Worm (Caenorhabditis elegans) whole organism, young adult: ENCODE results near the gene F31D4.2.

Experiments
- F23B12.7 ChIP-seq: sonication (generic microtip); optimal IDR thresholded peaks from 2 replicates; lab custom pipeline; 2017; ENCODE audit warnings: missing genetic modification characterization, mild to moderate bottlenecking, missing compliant biosample characterization, antibody characterized with exemption, moderate library complexity; ENCODE audit not compliant: insufficient read depth
- F39B2.1 ChIP-seq: fragments of 200-800 bp; sonication (Bioruptor generic); IDR thresholded peaks from 2 replicates; pipeline ENCODE4 v1.3.6; 2022; ENCODE audit warnings: missing genetic modification reagents, missing genetic modification characterization, missing compliant biosample characterization
- F57C9.4 ChIP-seq: sonication (generic microtip); optimal IDR thresholded peaks from 2 replicates; lab custom pipeline; 2017; ENCODE audit warnings: mild to moderate bottlenecking, missing genetic modification characterization, missing compliant biosample characterization
- T26A5.8 ChIP-seq: sonication (generic microtip); optimal IDR thresholded peaks from 2 replicates; lab custom pipeline; 2016; ENCODE audit warnings: missing genetic modification characterization, missing compliant biosample characterization
- Y56A3A.18 ChIP-seq: fragments of 200-800 bp; sonication (Bioruptor generic); IDR thresholded peaks from 2 replicates; pipeline ENCODE4 v1.3.6; 2022; ENCODE audit warnings: missing genetic modification reagents, missing genetic modification characterization, missing compliant biosample characterization
- Y79H2A.3 ChIP-seq: fragments of 200-800 bp; sonication (Bioruptor generic); conservative IDR thresholded peaks from 2 replicates; pipeline ENCODE4 v1.3.6; 2022; ENCODE audit warnings: missing genetic modification reagents, missing genetic modification characterization, missing compliant biosample characterization
- ama-1 ChIP-seq, 3 experiments: fragments of 150-350 bp in 1 of 3; sonication (generic microtip) in 2 of 3; optimal IDR thresholded peaks; 2 replicates each; lab custom pipeline; 2014 to 2018; ENCODE audit warnings: missing biosample characterization in 2 of 3, missing genetic modification characterization in 2 of 3, missing genetic modification reagents in 2 of 3
- atf-7 ChIP-seq: sonication (generic microtip); optimal IDR thresholded peaks from 2 replicates; lab custom pipeline; 2017; ENCODE audit warnings: mild to moderate bottlenecking, missing genetic modification characterization, missing compliant biosample characterization
- athp-1 ChIP-seq: sonication (generic microtip); optimal IDR thresholded peaks from 2 replicates; lab custom pipeline; 2017; ENCODE audit warnings: mild to moderate bottlenecking, missing genetic modification characterization, missing compliant biosample characterization
- attf-3 ChIP-seq: fragments of 200-800 bp; sonication (Bioruptor generic); conservative IDR thresholded peaks from 2 replicates; pipeline ENCODE4 v1.3.6; 2022; ENCODE audit warnings: missing genetic modification reagents, missing genetic modification characterization, missing compliant biosample characterization
- ccch-3 ChIP-seq: fragments of 200-800 bp; sonication (Bioruptor generic); optimal IDR thresholded peaks from 2 replicates; lab custom pipeline; 2018; ENCODE audit warnings: mild to moderate bottlenecking, missing genetic modification characterization, missing compliant biosample characterization
- cebp-1 ChIP-seq, 2 experiments: fragments of 200-800 bp in 1 of 2; sonication (Bioruptor generic) in 1 of 2; sonication (generic microtip) in 1 of 2; IDR thresholded peaks in 1 of 2; optimal IDR thresholded peaks in 1 of 2; 2 replicates each; pipeline versions ENCODE4 v1.3.6 to Lab custom; 2017 to 2022; ENCODE audit warnings: missing compliant biosample characterization in 2 of 2, missing genetic modification characterization in 2 of 2, mild to moderate bottlenecking in 1 of 2, missing genetic modification reagents in 1 of 2, moderate library complexity in 1 of 2
- ceh-79 ChIP-seq: sonication (generic microtip); optimal IDR thresholded peaks from 2 replicates; lab custom pipeline; 2017; ENCODE audit warnings: mild to moderate bottlenecking, missing genetic modification characterization, missing compliant biosample characterization
- ceh-91 ChIP-seq: fragments of 200-800 bp; sonication (Bioruptor generic); IDR thresholded peaks from 2 replicates; pipeline ENCODE4 v1.3.6; 2022; ENCODE audit warnings: missing genetic modification reagents, missing genetic modification characterization, missing compliant biosample characterization
- dpff-1 ChIP-seq: sonication (generic microtip); optimal IDR thresholded peaks from 2 replicates; lab custom pipeline; 2017; ENCODE audit warnings: mild to moderate bottlenecking, missing genetic modification characterization, missing compliant biosample characterization
- egl-18 ChIP-seq: fragments of 200-800 bp; sonication (Bioruptor generic); IDR thresholded peaks from 2 replicates; pipeline ENCODE4 v1.3.6; 2022; ENCODE audit warnings: missing genetic modification reagents, missing genetic modification characterization, missing compliant biosample characterization
- ekl-4 ChIP-seq: fragments of 200-800 bp; sonication (Bioruptor generic); IDR thresholded peaks from 2 replicates; pipeline ENCODE4 v1.3.6; 2022; ENCODE audit warnings: missing genetic modification reagents, missing genetic modification characterization, missing compliant biosample characterization
- ets-4 ChIP-seq: fragments of 200-800 bp; sonication (Bioruptor generic); optimal IDR thresholded peaks from 2 replicates; lab custom pipeline; 2018; ENCODE audit warnings: mild to moderate bottlenecking, missing genetic modification characterization, missing compliant biosample characterization
- gei-17 ChIP-seq: fragments of 200-800 bp; sonication (Bioruptor generic); optimal IDR thresholded peaks from 2 replicates; lab custom pipeline; 2018; ENCODE audit warnings: mild to moderate bottlenecking, missing genetic modification characterization, missing compliant biosample characterization
- hlh-12 ChIP-seq: sonication (generic microtip); optimal IDR thresholded peaks from 2 replicates; lab custom pipeline; 2016; ENCODE audit warnings: missing genetic modification characterization, missing compliant biosample characterization
- hmg-1.2 ChIP-seq: fragments of 200-800 bp; sonication (Bioruptor generic); IDR thresholded peaks from 2 replicates; pipeline ENCODE4 v1.3.6; 2022; ENCODE audit warnings: missing genetic modification reagents, missing genetic modification characterization, missing compliant biosample characterization
- hrde-1 ChIP-seq: sonication (generic microtip); optimal IDR thresholded peaks from 2 replicates; lab custom pipeline; 2016; ENCODE audit warnings: missing genetic modification characterization, mild to moderate bottlenecking, missing compliant biosample characterization, moderate library complexity, missing genotype, missing genetic modification reagents, borderline replicate concordance
- lag-1 ChIP-seq: fragments of 200-800 bp; sonication (Bioruptor generic); IDR thresholded peaks from 2 replicates; pipeline ENCODE4 v1.3.6; 2022; ENCODE audit warnings: missing genetic modification reagents, missing genetic modification characterization, missing compliant biosample characterization
- let-607 ChIP-seq, 2 experiments: fragments of 200-800 bp in 1 of 2; sonication (Bioruptor generic) in 1 of 2; sonication (generic microtip) in 1 of 2; optimal IDR thresholded peaks; 2 replicates each; lab custom pipeline; 2016 to 2018; ENCODE audit warnings: mild to moderate bottlenecking in 2 of 2, missing compliant biosample characterization in 2 of 2, missing genetic modification characterization in 2 of 2, moderate library complexity in 2 of 2, missing genotype in 1 of 2
- lin-26 ChIP-seq: fragments of 200-800 bp; sonication (Bioruptor generic); IDR thresholded peaks from 2 replicates; pipeline ENCODE4 v1.3.6; 2022; ENCODE audit warnings: missing genetic modification reagents, missing genetic modification characterization, missing compliant biosample characterization
- lin-54 ChIP-seq: fragments of 200-800 bp; sonication (Bioruptor generic); optimal IDR thresholded peaks from 2 replicates; lab custom pipeline; 2018; ENCODE audit warnings: mild to moderate bottlenecking, missing genetic modification characterization, missing compliant biosample characterization
- madf-10 ChIP-seq: sonication (generic microtip); optimal IDR thresholded peaks from 2 replicates; lab custom pipeline; 2016; ENCODE audit warnings: mild to moderate bottlenecking, missing genetic modification characterization, missing compliant biosample characterization
- madf-3 ChIP-seq: fragments of 200-800 bp; sonication (Bioruptor generic); IDR thresholded peaks from 2 replicates; pipeline ENCODE4 v1.3.6; 2022; ENCODE audit warnings: missing genetic modification reagents, missing genetic modification characterization, missing compliant biosample characterization
- madf-6 ChIP-seq: fragments of 200-800 bp; sonication (Bioruptor generic); IDR thresholded peaks from 2 replicates; pipeline ENCODE4 v1.3.6; 2022; ENCODE audit warnings: missing genetic modification reagents, missing genetic modification characterization, missing compliant biosample characterization
- mcd-1 ChIP-seq: fragments of 200-800 bp; sonication (Bioruptor generic); IDR thresholded peaks from 2 replicates; pipeline ENCODE4 v1.3.6; 2022; ENCODE audit warnings: missing genetic modification reagents, missing genetic modification characterization, missing compliant biosample characterization
- nfya-1 ChIP-seq: sonication (generic microtip); optimal IDR thresholded peaks from 2 replicates; lab custom pipeline; 2017; ENCODE audit warnings: antibody characterized with exemption, missing compliant biosample characterization, missing genetic modification characterization, borderline replicate concordance; ENCODE audit not compliant: insufficient read depth
- nhr-120 ChIP-seq: fragments of 200-800 bp; sonication (Bioruptor generic); IDR thresholded peaks from 2 replicates; pipeline ENCODE4 v1.3.6; 2022; ENCODE audit warnings: missing genetic modification characterization, missing compliant biosample characterization
- nhr-27 ChIP-seq: fragments of 200-800 bp; sonication (Bioruptor generic); optimal IDR thresholded peaks from 2 replicates; lab custom pipeline; 2018; ENCODE audit warnings: mild to moderate bottlenecking, missing genetic modification characterization, moderate library complexity, missing compliant biosample characterization
- rpc-1 ChIP-seq, 2 experiments: fragments of 150-350 bp in 1 of 2; sonication (generic microtip) in 1 of 2; optimal IDR thresholded peaks; 2 replicates each; lab custom pipeline; 2014 to 2018; ENCODE audit warnings: missing biosample characterization in 1 of 2, missing genetic modification characterization in 1 of 2, missing genetic modification reagents in 1 of 2, missing genotype in 1 of 2
- sea-2 ChIP-seq: fragments of 200-800 bp; sonication (Bioruptor generic); IDR thresholded peaks from 2 replicates; pipeline ENCODE4 v1.3.6; 2022; ENCODE audit warnings: missing genetic modification characterization, missing compliant biosample characterization
- snpc-1.1 ChIP-seq: sonication (generic microtip); optimal IDR thresholded peaks from 2 replicates; lab custom pipeline; 2017; ENCODE audit warnings: missing genetic modification characterization, mild to moderate bottlenecking, missing compliant biosample characterization, antibody characterized with exemption, moderate library complexity, missing genotype, missing genetic modification reagents; ENCODE audit not compliant: insufficient read depth
- snpc-4 ChIP-seq, 5 experiments: fragments of 150-350 bp in 1 of 5; sonication (generic microtip) in 4 of 5; optimal IDR thresholded peaks; 2 replicates each; lab custom pipeline; 2014 to 2018; ENCODE audit warnings: missing genetic modification characterization in 5 of 5, missing biosample characterization in 3 of 5, antibody characterized with exemption in 2 of 5, mild to moderate bottlenecking in 2 of 5, missing compliant biosample characterization in 2 of 5, missing genotype in 2 of 5, moderate library complexity in 2 of 5, missing genetic modification reagents in 1 of 5
- somi-1 ChIP-seq: fragments of 200-800 bp; sonication (Bioruptor generic); optimal IDR thresholded peaks from 2 replicates; lab custom pipeline; 2018; ENCODE audit warnings: mild to moderate bottlenecking, missing genetic modification characterization, missing compliant biosample characterization
- tbp1 ChIP-seq: fragments of 200-800 bp; sonication (Bioruptor generic); optimal IDR thresholded peaks from 2 replicates; lab custom pipeline; 2018; ENCODE audit warnings: mild to moderate bottlenecking, missing genetic modification characterization, missing compliant biosample characterization
- tbx-9 ChIP-seq: sonication (generic microtip); optimal IDR thresholded peaks from 2 replicates; lab custom pipeline; 2016; ENCODE audit warnings: borderline replicate concordance, missing genetic modification characterization, inconsistent platforms, missing compliant biosample characterization
- tlf-1 ChIP-seq: fragments of 200-800 bp; sonication (Bioruptor generic); optimal IDR thresholded peaks from 2 replicates; lab custom pipeline; 2018; ENCODE audit warnings: mild to moderate bottlenecking, missing genetic modification characterization, missing compliant biosample characterization
- unc-130 ChIP-seq: sonication (generic microtip); optimal IDR thresholded peaks from 2 replicates; lab custom pipeline; 2016; ENCODE audit warnings: missing genetic modification reagents, missing genetic modification characterization, missing compliant biosample characterization
- zim-3 ChIP-seq: sonication (generic microtip); optimal IDR thresholded peaks from 2 replicates; lab custom pipeline; 2017; ENCODE audit warnings: mild to moderate bottlenecking, missing genetic modification characterization, moderate library complexity, missing compliant biosample characterization
- ztf-18 ChIP-seq: sonication (generic microtip); optimal IDR thresholded peaks from 2 replicates; lab custom pipeline; 2016; ENCODE audit warnings: missing genotype, mild to moderate bottlenecking, missing genetic modification characterization, missing compliant biosample characterization
- ztf-6 ChIP-seq: fragments of 200-800 bp; sonication (Bioruptor generic); IDR thresholded peaks from 2 replicates; pipeline ENCODE4 v1.3.6; 2022; ENCODE audit warnings: missing genetic modification reagents, missing genetic modification characterization, missing compliant biosample characterization

Gene F31D4.2

DNA sequence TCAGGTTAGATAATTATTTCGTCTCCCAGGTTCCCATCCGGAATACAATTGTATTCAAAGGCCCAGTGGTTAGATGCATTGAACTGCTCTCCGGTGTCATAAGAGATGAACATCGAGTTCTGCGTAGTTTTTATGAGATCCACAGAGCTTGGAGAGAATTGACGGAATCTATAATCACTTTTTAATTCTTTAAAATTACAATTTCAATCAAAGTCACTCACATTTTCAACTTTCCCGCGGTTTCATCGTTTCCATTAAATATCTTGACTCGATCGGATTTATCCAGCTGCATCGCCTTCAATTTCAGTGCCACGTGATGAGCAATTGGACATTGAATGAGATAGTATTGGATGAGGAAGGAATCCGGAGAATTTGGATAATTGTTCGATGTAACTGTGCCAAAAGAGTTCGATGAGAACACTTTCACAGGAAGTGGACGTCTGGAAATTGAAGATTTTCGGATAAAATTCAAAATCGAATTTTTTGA lies 2.4 kb upstream of the F31D4.2 start:
- TF ChIP-seq lag-1, result no peak
- peak; percentile 62 for TF ChIP-seq tbx-9 (tag; lab: Kevin White, UChicago)
- TF ChIP-seq unc-130 (GFP tag; lab: Kevin White, UChicago), result no peak
- TF ChIP-seq attf-3 (GFP tag; lab: Robert Waterston, UW), result no peak
- TF ChIP-seq ama-1 (optimal IDR thresholded peaks at IDR 0.05; lab: Kevin White, UChicago), result peak; percentile 75
- no peak for TF ChIP-seq ama-1 (GFP tag; optimal IDR thresholded peaks at IDR 0.05; lab: Kevin White, UChicago)
- TF ChIP-seq cebp-1 (GFP tag; IDR thresholded peaks at IDR 0.05; lab: Robert Waterston, UW), result no peak
- peak; percentile 36 for TF ChIP-seq cebp-1 (tag; optimal IDR thresholded peaks at IDR 0.05; lab: Kevin White, UChicago)
- TF ChIP-seq hlh-12 (tag; lab: Kevin White, UChicago), result peak; percentile 27
- TF ChIP-seq mcd-1, result peak; percentile 41; the same call in 1 of the 2 replicates
- TF ChIP-seq tbp1 (GFP tag; lab: Kevin White, UChicago), result peak; percentile 51
- TF ChIP-seq nhr-27 (tag; lab: Kevin White, UChicago), result peak; percentile 22
- no peak for TF ChIP-seq nfya-1 (tag; lab: Kevin White, UChicago)
- TF ChIP-seq somi-1 (GFP tag; lab: Kevin White, UChicago), result no peak
- TF ChIP-seq madf-6 (GFP tag; lab: Robert Waterston, UW), result peak; percentile 52; the same call in 1 of the 2 replicates
- 0 out of 2 replicates have a peak, but pooled peaks have one; percentile 39 for TF ChIP-seq Y79H2A.3 (GFP tag; lab: Robert Waterston, UW)
- TF ChIP-seq gei-17 (GFP tag; lab: Kevin White, UChicago), result peak; percentile 40
- peak; percentile 78 for TF ChIP-seq zim-3
- no peak for TF ChIP-seq rpc-1 (optimal IDR thresholded peaks at IDR 0.05; lab: Kevin White, UChicago)
- TF ChIP-seq rpc-1 (tag; optimal IDR thresholded peaks at IDR 0.05; lab: Kevin White, UChicago), result no peak
- TF ChIP-seq let-607 (tag; optimal IDR thresholded peaks at IDR 0.05; lab: Kevin White, UChicago), result no peak
- peak; percentile 30; the same call in 1 of the 2 replicates for TF ChIP-seq hmg-1.2 (GFP tag; lab: Robert Waterston, UW)
- TF ChIP-seq Y56A3A.18, result no peak; the same call in 1 of the 2 replicates
- peak; percentile 59; the same call in 1 of the 2 replicates for TF ChIP-seq lin-26
- peak; percentile 37 for TF ChIP-seq dpff-1 (tag; lab: Kevin White, UChicago)
- TF ChIP-seq T26A5.8 (tag; lab: Kevin White, UChicago), result peak; percentile 9
- no peak for TF ChIP-seq ceh-91 (GFP tag; lab: Robert Waterston, UW)
- no peak for TF ChIP-seq hrde-1 (tag; lab: Kevin White, UChicago)
- TF ChIP-seq snpc-4 (GFP tag; optimal IDR thresholded peaks at IDR 0.05; lab: Kevin White, UChicago), result no peak
- peak in 2 of 4 experiments; percentile 53 to 66 for TF ChIP-seq snpc-4 (tag; optimal IDR thresholded peaks at IDR 0.05; lab: Kevin White, UChicago)
- TF ChIP-seq madf-3 (GFP tag; lab: Robert Waterston, UW), result peak; percentile 65; the same call in 1 of the 2 replicates
- no peak for TF ChIP-seq snpc-1.1 (tag; lab: Kevin White, UChicago)
- peak; percentile 46 for TF ChIP-seq ztf-18 (tag; lab: Kevin White, UChicago)
- TF ChIP-seq athp-1 (tag; lab: Kevin White, UChicago), result peak; percentile 72
- TF ChIP-seq nhr-120 (GFP tag; lab: Robert Waterston, UW), result no peak
- peak; percentile 32 for TF ChIP-seq ets-4
- TF ChIP-seq ztf-6 (GFP tag; lab: Robert Waterston, UW), result no peak
- peak; percentile 63 for TF ChIP-seq tlf-1
- TF ChIP-seq ekl-4 (GFP tag; lab: Robert Waterston, UW), result peak; percentile 42; the same call in 1 of the 2 replicates
- TF ChIP-seq ceh-79 (tag; lab: Kevin White, UChicago), result peak; percentile 64
- TF ChIP-seq ccch-3 (GFP tag; lab: Kevin White, UChicago), result no peak
- TF ChIP-seq F39B2.1 (GFP tag; lab: Robert Waterston, UW), result no peak
- TF ChIP-seq madf-10, result peak; percentile 20
- peak; percentile 50 for TF ChIP-seq F57C9.4 (tag; lab: Kevin White, UChicago)
- TF ChIP-seq egl-18 (GFP tag; lab: Robert Waterston, UW), result no peak
- peak; percentile 56 for TF ChIP-seq F23B12.7
- TF ChIP-seq atf-7 (tag; lab: Kevin White, UChicago), result peak; percentile 50
- TF ChIP-seq sea-2 (GFP tag; lab: Robert Waterston, UW), result no peak
- peak; percentile 15 for TF ChIP-seq lin-54 (GFP tag; lab: Kevin White, UChicago)
